Fruit fly (Drosophila melanogaster): Measurements from ENCODE around the gene hang.

DNA sequence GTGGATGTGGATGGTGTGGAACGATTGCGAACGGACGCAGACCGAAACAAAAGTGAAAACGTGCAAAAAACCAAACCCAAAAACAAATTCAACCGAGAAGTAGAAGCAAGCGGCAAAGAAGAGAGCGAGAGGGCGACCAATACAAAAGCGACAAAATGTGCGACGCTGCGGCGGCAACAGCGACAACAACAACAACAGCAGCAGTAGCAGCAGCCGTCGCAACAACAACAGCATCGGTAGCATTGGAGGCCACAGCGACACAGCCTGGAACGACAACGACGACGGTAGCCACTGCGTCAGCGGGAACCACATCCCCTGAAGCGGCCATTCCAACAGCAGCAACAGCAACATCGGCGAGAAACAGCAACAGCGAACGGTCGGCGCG is 486 bp downstream of the hang start:
- TF ChIP-seq CG8478 (optimal IDR thresholded peaks at IDR 0.05) (no peak), CTCF (optimal IDR thresholded peaks at IDR 0.05) (no peak)

All from S2 (cell line).